Fruit fly (Drosophila melanogaster): ENCODE data around the gene OtopLc.

Gene OtopLc

DNA sequence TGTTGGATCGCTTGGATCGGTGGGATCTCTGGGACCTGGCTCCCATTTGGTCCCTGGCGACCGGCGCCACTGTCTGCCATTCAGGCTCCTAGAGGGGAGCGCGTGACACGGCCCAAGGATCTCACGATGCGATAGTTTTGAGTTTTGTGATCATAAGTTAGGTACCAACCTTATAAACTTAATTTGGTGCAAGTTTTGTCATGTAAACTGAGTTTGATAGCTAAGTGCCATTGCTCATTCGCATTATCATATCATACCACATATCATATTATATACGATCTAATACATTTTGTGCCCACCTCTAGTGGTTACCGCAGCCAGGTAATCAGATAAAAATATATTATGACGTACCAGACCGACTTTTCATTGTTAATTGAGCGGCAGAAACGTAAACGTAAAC is 33.3 kb upstream of the OtopLc start:
- TF ChIP-seq Hr83 (GFP tag; optimal IDR thresholded peaks at IDR 0.05; ENCODE audit: poor library complexity, severe bottlenecking) (no peak), HLH106 (tag; optimal IDR thresholded peaks at IDR 0.05) (peak; percentile 75), Dif (GFP tag; optimal IDR thresholded peaks at IDR 0.05; ENCODE audit: partially characterized antibody) (no peak), rgr (GFP tag; optimal IDR thresholded peaks at IDR 0.05) (no peak), brk (GFP tag; optimal IDR thresholded peaks at IDR 0.05) (no peak), OdsH (GFP tag; optimal IDR thresholded peaks at IDR 0.05) (no peak), lola (GFP tag; optimal IDR thresholded peaks at IDR 0.05) (no peak)

DNA sequence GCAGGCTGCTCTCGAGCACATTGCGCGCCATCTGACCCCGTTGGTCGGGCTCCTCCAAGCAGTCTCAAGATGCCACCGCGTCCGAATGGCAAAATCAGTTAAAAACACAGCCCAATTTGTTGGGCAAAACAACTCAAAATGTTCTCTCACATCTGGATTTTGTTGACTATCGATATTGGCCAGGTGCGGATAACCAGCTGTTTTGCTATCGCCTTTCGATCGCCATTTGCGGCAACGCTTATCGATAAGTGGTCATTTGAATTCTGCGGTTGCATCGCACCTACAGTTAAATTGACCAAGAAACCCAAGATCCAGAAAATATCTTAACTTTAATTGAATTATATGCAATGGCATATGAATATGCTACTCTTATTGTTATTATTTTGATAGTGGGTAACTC is 32.4 kb upstream of the OtopLc start, which contains the start of gene CG3149:
TSS of gene CG3149 (minus strand) at position 171 of the 400 bp plus-strand sequence.
- no peak for TF ChIP-seq CG9705 (GFP tag; optimal IDR thresholded peaks at IDR 0.05)
- TF ChIP-seq psq (GFP tag; optimal IDR thresholded peaks at IDR 0.05), result no peak
- TF ChIP-seq OdsH (GFP tag; optimal IDR thresholded peaks at IDR 0.05), result no peak
- no peak for TF ChIP-seq Hr83 (GFP tag; optimal IDR thresholded peaks at IDR 0.05; ENCODE audit: poor library complexity, severe bottlenecking)
- TF ChIP-seq Hnf4 (GFP tag; optimal IDR thresholded peaks at IDR 0.05), result no peak
- TF ChIP-seq h (GFP tag; optimal IDR thresholded peaks at IDR 0.05), result no peak
- no peak for TF ChIP-seq dmrt93B (GFP tag; optimal IDR thresholded peaks at IDR 0.05)
- no peak for TF ChIP-seq br (GFP tag; optimal IDR thresholded peaks at IDR 0.05)
- TF ChIP-seq Rel (GFP tag; optimal IDR thresholded peaks at IDR 0.05), result no peak
- TF ChIP-seq Rel (tag; optimal IDR thresholded peaks at IDR 0.05), result no peak
- no peak for TF ChIP-seq fru (GFP tag; optimal IDR thresholded peaks at IDR 0.05)
- no peak for TF ChIP-seq Sp1 (GFP tag; optimal IDR thresholded peaks at IDR 0.05)

DNA sequence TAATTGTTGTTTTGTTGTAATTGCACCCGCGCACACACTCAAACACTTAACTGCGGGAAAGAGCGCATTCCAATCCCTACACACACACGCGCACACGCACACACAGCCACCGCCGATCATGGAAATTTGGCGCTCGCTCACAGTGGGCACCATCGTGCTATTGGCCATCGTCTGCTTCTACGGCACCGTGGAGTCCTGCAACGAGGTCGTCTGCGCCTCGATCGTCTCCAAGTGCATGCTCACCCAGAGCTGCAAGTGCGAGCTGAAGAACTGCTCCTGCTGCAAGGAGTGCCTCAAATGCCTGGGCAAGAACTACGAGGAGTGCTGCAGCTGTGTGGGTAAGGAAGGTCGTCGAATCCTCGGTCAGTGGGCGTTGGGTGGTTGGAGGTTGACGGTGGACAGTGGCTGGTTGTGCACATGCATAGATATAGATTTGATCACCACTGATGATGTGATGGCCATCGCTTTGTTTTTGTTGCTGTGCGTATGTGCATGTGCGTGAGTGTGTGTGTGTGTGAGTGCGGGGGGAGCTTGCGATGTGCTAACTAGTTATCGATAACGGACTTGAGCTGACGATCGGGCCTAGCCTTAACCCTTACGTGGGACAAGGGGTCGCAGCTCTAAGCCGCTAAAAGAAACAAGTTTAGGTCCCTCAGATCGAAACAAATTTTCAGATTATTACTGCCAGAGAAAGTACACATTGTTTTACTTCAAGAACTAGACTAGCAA is 28.2 kb upstream of the OtopLc start:
- TF ChIP-seq lola (GFP tag; optimal IDR thresholded peaks at IDR 0.05) (no peak), woc (GFP tag; optimal IDR thresholded peaks at IDR 0.05) (peak; percentile 16)

DNA sequence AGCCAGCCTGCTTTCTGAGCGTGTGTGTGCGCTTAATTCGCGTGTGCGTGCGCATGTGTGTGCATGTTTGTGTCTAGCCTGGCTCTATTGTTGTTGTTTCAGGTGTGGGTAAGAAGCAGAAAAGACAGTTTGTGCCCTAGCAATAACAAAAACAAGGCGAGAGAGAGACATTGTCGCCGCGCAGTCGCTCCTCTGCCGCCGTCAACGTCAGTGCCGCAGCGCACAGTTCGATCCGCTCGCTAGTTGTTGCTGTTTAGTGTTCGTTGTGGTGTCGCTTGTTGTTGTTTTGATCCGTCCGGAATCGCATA is 27.5 kb upstream of the OtopLc start:
- TF ChIP-seq Dif (GFP tag; optimal IDR thresholded peaks at IDR 0.05; ENCODE audit: partially characterized antibody), result no peak
- TF ChIP-seq dl (GFP tag; optimal IDR thresholded peaks at IDR 0.05; ENCODE audit: insufficient read depth in 1 of 2, partially characterized antibody in 2 of 2), result no peak
- TF ChIP-seq dmrt93B (GFP tag; optimal IDR thresholded peaks at IDR 0.05), result no peak
- TF ChIP-seq psq (GFP tag; optimal IDR thresholded peaks at IDR 0.05), result no peak
- TF ChIP-seq Abd-B (GFP tag; optimal IDR thresholded peaks at IDR 0.05), result no peak
- no peak for TF ChIP-seq dsf (GFP tag; optimal IDR thresholded peaks at IDR 0.05; ENCODE audit: borderline replicate concordance)
- TF ChIP-seq sv (GFP tag; optimal IDR thresholded peaks at IDR 0.05), result no peak
- TF ChIP-seq Vsx2 (GFP tag; optimal IDR thresholded peaks at IDR 0.05; ENCODE audit: partially characterized antibody), result no peak
- no peak for TF ChIP-seq jim (GFP tag; optimal IDR thresholded peaks at IDR 0.05)
- TF ChIP-seq Mio (GFP tag; optimal IDR thresholded peaks at IDR 0.05), result no peak
- no peak for TF ChIP-seq foxo (GFP tag; optimal IDR thresholded peaks at IDR 0.05)
- no peak for TF ChIP-seq OdsH (GFP tag; optimal IDR thresholded peaks at IDR 0.05)
- no peak for TF ChIP-seq br (GFP tag; optimal IDR thresholded peaks at IDR 0.05)
- no peak for TF ChIP-seq usp (GFP tag; optimal IDR thresholded peaks at IDR 0.05)
- TF ChIP-seq N (GFP tag; optimal IDR thresholded peaks at IDR 0.05), result no peak
- TF ChIP-seq woc (GFP tag; optimal IDR thresholded peaks at IDR 0.05), result no peak
- TF ChIP-seq Hr78 (GFP tag; optimal IDR thresholded peaks at IDR 0.05), result no peak

DNA sequence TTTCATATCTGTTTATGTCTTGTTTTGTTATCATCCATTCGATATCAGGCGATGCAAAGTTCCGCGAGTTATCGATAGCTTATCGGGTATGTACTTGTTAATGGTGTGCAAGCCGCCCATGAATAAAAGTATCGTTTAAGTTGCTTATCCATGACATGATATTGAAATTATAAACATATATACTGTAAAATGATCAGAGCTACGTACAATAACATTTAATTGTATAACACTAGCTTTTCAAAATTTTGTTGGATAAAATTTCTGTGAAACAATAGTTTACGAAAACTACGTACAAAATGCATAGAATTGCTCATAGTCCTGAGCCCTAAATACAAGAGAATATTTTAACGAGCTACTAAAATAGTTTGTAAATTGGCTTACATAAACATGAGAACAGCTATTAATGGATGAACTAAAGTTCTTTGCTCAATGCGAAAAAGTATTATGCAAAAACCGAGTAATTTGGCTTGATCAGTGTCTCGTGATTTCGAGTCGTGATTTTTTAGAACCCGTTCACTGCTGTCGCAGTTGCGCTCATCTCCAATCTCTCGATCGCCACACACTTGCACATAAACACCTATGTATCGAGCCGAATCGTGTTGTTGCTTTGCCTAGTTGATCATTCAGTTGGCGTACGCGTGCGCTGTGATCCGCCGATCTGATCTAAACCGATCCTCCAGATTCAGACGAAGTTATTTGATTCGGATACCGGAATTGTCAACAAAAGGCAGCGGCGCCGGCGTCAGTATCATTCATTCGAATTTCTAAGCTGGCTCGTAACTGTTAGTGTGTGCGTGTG is 27.0 kb upstream of the OtopLc start, which contains the start of the genes PGAP1 and cv:
TSS of gene PGAP1 (minus strand) at position 57 of the 799 bp plus-strand sequence.
TSS of gene cv (plus strand) at position 586 of the 799 bp plus-strand sequence.
- TF ChIP-seq Vsx2 (GFP tag; optimal IDR thresholded peaks at IDR 0.05; ENCODE audit: partially characterized antibody), result no peak
- TF ChIP-seq Abd-B (GFP tag; optimal IDR thresholded peaks at IDR 0.05), result no peak
- no peak for TF ChIP-seq dmrt93B (GFP tag; optimal IDR thresholded peaks at IDR 0.05)
- no peak for TF ChIP-seq CrebA (GFP tag; optimal IDR thresholded peaks at IDR 0.05; ENCODE audit: borderline replicate concordance)
- TF ChIP-seq sv (GFP tag; optimal IDR thresholded peaks at IDR 0.05), result peak; percentile 12
- no peak for TF ChIP-seq sage (GFP tag; optimal IDR thresholded peaks at IDR 0.05)
- no peak for TF ChIP-seq Hnf4 (GFP tag; optimal IDR thresholded peaks at IDR 0.05)
- TF ChIP-seq rgr (GFP tag; optimal IDR thresholded peaks at IDR 0.05), result no peak
- TF ChIP-seq fru (GFP tag; optimal IDR thresholded peaks at IDR 0.05), result no peak
- TF ChIP-seq jim (GFP tag; optimal IDR thresholded peaks at IDR 0.05), result no peak
- peak; percentile 8 for TF ChIP-seq br (GFP tag; optimal IDR thresholded peaks at IDR 0.05)
- peak; percentile 55 for TF ChIP-seq Sp1 (GFP tag; optimal IDR thresholded peaks at IDR 0.05)
- TF ChIP-seq woc (GFP tag; optimal IDR thresholded peaks at IDR 0.05), result peak; percentile 83
- TF ChIP-seq OdsH (GFP tag; optimal IDR thresholded peaks at IDR 0.05), result peak; percentile 21
- peak; percentile 25 for TF ChIP-seq Jra (GFP tag; optimal IDR thresholded peaks at IDR 0.05)
- no peak for TF ChIP-seq brk (GFP tag; optimal IDR thresholded peaks at IDR 0.05)
- peak; percentile 13 for TF ChIP-seq Myc (optimal IDR thresholded peaks at IDR 0.05)
- no peak for TF ChIP-seq dsf (GFP tag; optimal IDR thresholded peaks at IDR 0.05; ENCODE audit: borderline replicate concordance)
- TF ChIP-seq N (GFP tag; optimal IDR thresholded peaks at IDR 0.05), result no peak
- TF ChIP-seq psq (GFP tag; optimal IDR thresholded peaks at IDR 0.05), result peak; percentile 19
- no peak for TF ChIP-seq Dif (GFP tag; optimal IDR thresholded peaks at IDR 0.05; ENCODE audit: partially characterized antibody)
- TF ChIP-seq usp (GFP tag; optimal IDR thresholded peaks at IDR 0.05), result no peak
- TF ChIP-seq CG32264 (GFP tag; optimal IDR thresholded peaks at IDR 0.05), result no peak
- no peak for TF ChIP-seq CG9705 (GFP tag; optimal IDR thresholded peaks at IDR 0.05)
- TF ChIP-seq lola (GFP tag; optimal IDR thresholded peaks at IDR 0.05), result no peak
- peak; percentile 33 for TF ChIP-seq h (GFP tag; optimal IDR thresholded peaks at IDR 0.05)
- TF ChIP-seq Rel (GFP tag; optimal IDR thresholded peaks at IDR 0.05), result no peak
- no peak for TF ChIP-seq Rel (tag; optimal IDR thresholded peaks at IDR 0.05)
- TF ChIP-seq dl (GFP tag; optimal IDR thresholded peaks at IDR 0.05; ENCODE audit: insufficient read depth in 1 of 2, partially characterized antibody in 2 of 2), result no peak
- TF ChIP-seq Hr83 (GFP tag; optimal IDR thresholded peaks at IDR 0.05; ENCODE audit: poor library complexity, severe bottlenecking), result no peak
